Worm (Caenorhabditis elegans) whole organism, L3 larva: Measurements from ENCODE around the gene Y23B4A.1.

Experiments
- unc-39 ChIP-seq: sonication (generic microtip); optimal IDR thresholded peaks from 4 replicates; lab custom pipeline; 2017; ENCODE audit warnings: missing biosample characterization, missing genetic modification characterization
- ztf-4 ChIP-seq: fragments of 150-350 bp; optimal IDR thresholded peaks from 2 replicates; lab custom pipeline; 2014; ENCODE audit warnings: missing biosample characterization, missing genetic modification characterization

ce11 chrX:5901499-5901898 lies 15.7 kb downstream of the Y23B4A.1 start:
- TF ChIP-seq ztf-4 (no peak), unc-39 (tag; lab: Kevin White, UChicago) (no peak)
